Worm (Caenorhabditis elegans) whole organism, L1 larva: ENCODE results near the gene sel-1.

Experiments
- C16A3.4 ChIP-seq: fragments of 150-350 bp; optimal IDR thresholded peaks from 2 replicates; lab custom pipeline; 2014; ENCODE audit warnings: missing biosample characterization, missing genetic modification characterization
- Y116A8C.19 ChIP-seq: sonication (generic microtip); optimal IDR thresholded peaks from 2 replicates; lab custom pipeline; 2016; ENCODE audit warnings: missing compliant biosample characterization, missing genetic modification characterization, borderline replicate concordance
- alr-1 ChIP-seq: fragments of 200-800 bp; sonication (Bioruptor generic); optimal IDR thresholded peaks from 2 replicates; lab custom pipeline; 2018; ENCODE audit warnings: borderline replicate concordance, mild to moderate bottlenecking, missing genetic modification characterization, missing compliant biosample characterization
- ama-1 ChIP-seq: fragments of 150-350 bp; optimal IDR thresholded peaks from 2 replicates; lab custom pipeline; 2014
- ceh-8 ChIP-seq: fragments of 200-800 bp; sonication (Bioruptor generic); optimal IDR thresholded peaks from 2 replicates; lab custom pipeline; 2018; ENCODE audit warnings: mild to moderate bottlenecking, missing genetic modification characterization, moderate library complexity, missing compliant biosample characterization
- ceh-90 ChIP-seq: sonication (generic microtip); optimal IDR thresholded peaks from 2 replicates; lab custom pipeline; 2016; ENCODE audit warnings: missing genetic modification characterization, missing compliant biosample characterization
- dpl-1 ChIP-seq, 3 experiments: fragments of 150-350 bp in 2 of 3; sonication (generic microtip) in 1 of 3; optimal IDR thresholded peaks; 2 replicates each; lab custom pipeline; 2014 to 2017; ENCODE audit warnings: missing biosample characterization in 3 of 3, missing genetic modification characterization in 3 of 3, missing genetic modification reagents in 3 of 3
- efl-1 ChIP-seq, 4 experiments: fragments of 150-350 bp; optimal IDR thresholded peaks in 3 of 4; peaks in 1 of 4; 1 replicate in 1 of 4; 2 replicates in 3 of 4; lab custom pipeline; 2014; ENCODE audit warnings: missing biosample characterization in 2 of 4, missing genetic modification characterization in 2 of 4, missing genetic modification reagents in 2 of 4
- egl-13 ChIP-seq: sonication (generic microtip); optimal IDR thresholded peaks from 2 replicates; lab custom pipeline; 2016; ENCODE audit warnings: missing genotype, missing genetic modification reagents, missing genetic modification characterization, missing compliant biosample characterization
- egl-27 ChIP-seq, 2 experiments: fragments of 150-350 bp in 1 of 2; sonication (generic microtip); optimal IDR thresholded peaks; 3 replicates each; lab custom pipeline; 2017 to 2018; ENCODE audit warnings: missing biosample characterization in 2 of 2, missing genetic modification characterization in 2 of 2, missing genetic modification reagents in 2 of 2
- grh-1 ChIP-seq: fragments of 200-800 bp; sonication (Bioruptor generic); IDR thresholded peaks from 2 replicates; pipeline ENCODE4 v1.3.6; 2022; ENCODE audit warnings: missing genetic modification reagents, missing genetic modification characterization, missing compliant biosample characterization
- hlh-17 ChIP-seq: fragments of 200-800 bp; sonication (Bioruptor generic); optimal IDR thresholded peaks from 2 replicates; lab custom pipeline; 2018; ENCODE audit warnings: missing genetic modification characterization, mild to moderate bottlenecking, missing compliant biosample characterization, moderate library complexity, borderline replicate concordance
- hlh-4 ChIP-seq: sonication (generic microtip); optimal IDR thresholded peaks from 2 replicates; lab custom pipeline; 2016; ENCODE audit warnings: mild to moderate bottlenecking, missing genetic modification characterization, missing compliant biosample characterization
- hpl-2 ChIP-seq: fragments of 150-350 bp; optimal IDR thresholded peaks from 2 replicates; lab custom pipeline; 2014; ENCODE audit warnings: missing biosample characterization, missing genetic modification reagents, missing genetic modification characterization
- isw-1 ChIP-seq: fragments of 200-800 bp; sonication (Bioruptor generic); IDR thresholded peaks from 2 replicates; pipeline ENCODE4 v1.3.6; 2022; ENCODE audit warnings: missing genetic modification characterization, missing compliant biosample characterization
- lin-13 ChIP-seq: fragments of 150-350 bp; optimal IDR thresholded peaks from 2 replicates; lab custom pipeline; 2014; ENCODE audit warnings: missing biosample characterization, missing genetic modification reagents, missing genetic modification characterization
- lin-14 ChIP-seq: fragments of 200-800 bp; sonication (Bioruptor generic); optimal IDR thresholded peaks from 2 replicates; lab custom pipeline; 2018; ENCODE audit warnings: mild to moderate bottlenecking, missing genetic modification characterization, moderate library complexity, missing compliant biosample characterization
- lin-15B ChIP-seq: fragments of 150-350 bp; sonication (generic microtip); optimal IDR thresholded peaks from 3 replicates; lab custom pipeline; 2014; ENCODE audit warnings: missing biosample characterization, missing genetic modification characterization
- lsy-2 ChIP-seq, 2 experiments: fragments of 150-350 bp; optimal IDR thresholded peaks; 2 replicates each; lab custom pipeline; 2014; ENCODE audit warnings: missing biosample characterization in 2 of 2, missing genetic modification characterization in 2 of 2
- nhr-19 ChIP-seq: fragments of 200-800 bp; sonication (Bioruptor generic); conservative IDR thresholded peaks from 2 replicates; pipeline ENCODE4 v1.3.6; 2022; ENCODE audit warnings: missing genetic modification characterization, missing compliant biosample characterization
- nhr-28 ChIP-seq: fragments of 150-350 bp; optimal IDR thresholded peaks from 2 replicates; lab custom pipeline; 2014; ENCODE audit warnings: missing biosample characterization, missing genetic modification characterization
- nhr-47 ChIP-seq: sonication (generic microtip); optimal IDR thresholded peaks from 2 replicates; lab custom pipeline; 2016; ENCODE audit warnings: mild to moderate bottlenecking, missing genetic modification characterization, moderate library complexity, missing compliant biosample characterization
- nhr-71 ChIP-seq: sonication (generic microtip); optimal IDR thresholded peaks from 2 replicates; lab custom pipeline; 2016; ENCODE audit warnings: mild to moderate bottlenecking, missing genetic modification characterization, moderate library complexity, missing compliant biosample characterization
- nhr-77 ChIP-seq: fragments of 150-350 bp; optimal IDR thresholded peaks from 2 replicates; lab custom pipeline; 2014; ENCODE audit warnings: missing biosample characterization, missing genetic modification characterization
- nhr-84 ChIP-seq: sonication (generic microtip); optimal IDR thresholded peaks from 2 replicates; lab custom pipeline; 2017; ENCODE audit warnings: missing biosample characterization, missing genetic modification characterization
- nhr-85 ChIP-seq: sonication (generic microtip); peaks from one replicate; lab custom pipeline; 2016; ENCODE audit warnings: missing genetic modification characterization, inconsistent platforms, missing compliant biosample characterization
- pag-3 ChIP-seq: sonication (generic microtip); optimal IDR thresholded peaks from 2 replicates; lab custom pipeline; 2017; ENCODE audit warnings: missing genetic modification characterization, mild to moderate bottlenecking, missing compliant biosample characterization, antibody characterized with exemption, borderline replicate concordance; ENCODE audit not compliant: insufficient read depth
- pax-3 ChIP-seq: fragments of 200-800 bp; sonication (Bioruptor generic); optimal IDR thresholded peaks from 2 replicates; lab custom pipeline; 2018; ENCODE audit warnings: mild to moderate bottlenecking, missing genetic modification characterization, moderate library complexity, missing compliant biosample characterization
- snu-23 ChIP-seq: sonication (generic microtip); optimal IDR thresholded peaks from 2 replicates; lab custom pipeline; 2016; ENCODE audit warnings: missing genetic modification characterization, missing compliant biosample characterization
- sup-37 ChIP-seq: fragments of 200-800 bp; sonication (Bioruptor generic); optimal IDR thresholded peaks from 2 replicates; lab custom pipeline; 2018; ENCODE audit warnings: mild to moderate bottlenecking, missing genetic modification characterization, missing compliant biosample characterization
- tbx-2 ChIP-seq: sonication (generic microtip); optimal IDR thresholded peaks from 2 replicates; lab custom pipeline; 2016; ENCODE audit warnings: missing genetic modification characterization, missing compliant biosample characterization
- ztf-4 ChIP-seq: fragments of 150-350 bp; optimal IDR thresholded peaks from 2 replicates; lab custom pipeline; 2014; ENCODE audit warnings: missing biosample characterization, missing genetic modification characterization

sel-1 gene

DNA sequence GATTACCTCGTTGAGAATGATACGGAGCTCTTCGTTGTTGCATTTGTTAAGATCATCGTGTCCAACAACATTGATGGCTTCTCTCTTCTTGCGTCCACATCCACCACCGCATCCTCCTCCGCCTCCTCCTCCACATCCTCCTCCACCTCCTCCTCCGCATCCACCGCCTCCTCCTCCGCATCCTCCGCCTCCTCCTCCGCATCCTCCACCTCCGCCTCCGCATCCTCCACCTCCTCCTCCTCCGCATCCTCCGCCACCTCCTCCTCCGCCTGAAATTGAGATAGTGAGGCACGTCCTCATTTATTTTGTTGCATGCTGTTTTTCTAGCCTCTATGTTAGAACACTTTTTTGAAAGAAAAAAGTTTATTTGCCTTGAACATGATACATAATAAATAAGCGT, 15.3 kb downstream of the sel-1 start:
- TF ChIP-seq ceh-8 (GFP tag; lab: Kevin White, UChicago) (peak; percentile 68), hpl-2 (GFP tag; lab: Kevin White, UChicago) (no peak)

DNA sequence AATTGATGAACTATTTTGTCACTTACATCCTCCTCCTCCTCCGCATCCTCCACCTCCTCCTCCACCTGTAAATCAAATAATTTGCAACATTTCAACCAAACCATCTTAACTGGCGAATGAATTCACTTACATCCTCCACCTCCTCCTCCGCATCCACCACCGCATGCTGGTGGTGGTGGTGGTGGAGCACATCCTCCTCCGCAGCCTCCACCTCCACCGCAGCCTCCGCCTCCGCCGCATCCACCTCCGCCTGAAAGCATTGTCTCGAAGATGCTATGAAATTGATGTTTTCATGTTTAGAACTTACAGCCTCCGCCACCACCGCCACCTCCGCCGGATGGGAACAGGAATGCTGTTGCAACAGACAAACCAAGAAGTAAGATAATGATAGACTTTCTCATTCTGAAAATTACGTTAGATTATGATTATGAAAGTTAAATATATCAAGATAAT, 16.0 kb downstream of the sel-1 start, which contains the start of gene grl-23:
grl-23 (minus strand) TSS at position 403 of the 453 bp plus-strand sequence.
- TF ChIP-seq alr-1 (no peak), ama-1 (lab: Kevin White, UChicago) (no peak), tbx-2 (no peak), pag-3 (tag; lab: Kevin White, UChicago) (no peak), sup-37 (GFP tag; lab: Kevin White, UChicago) (no peak), hpl-2 (GFP tag; lab: Kevin White, UChicago) (no peak), nhr-47 (tag; lab: Kevin White, UChicago) (no peak), ztf-4 (tag; lab: Kevin White, UChicago) (no peak), dpl-1 (GFP tag; optimal IDR thresholded peaks at IDR 0.05; lab: Kevin White, UChicago) (no peak), C16A3.4 (no peak), hlh-17 (GFP tag; lab: Kevin White, UChicago) (no peak), isw-1 (GFP tag; lab: Robert Waterston, UW) (no peak), lin-15B (no peak), ceh-90 (tag; lab: Kevin White, UChicago) (no peak), lsy-2 (tag; optimal IDR thresholded peaks at IDR 0.05; lab: Kevin White, UChicago) (no peak)

DNA sequence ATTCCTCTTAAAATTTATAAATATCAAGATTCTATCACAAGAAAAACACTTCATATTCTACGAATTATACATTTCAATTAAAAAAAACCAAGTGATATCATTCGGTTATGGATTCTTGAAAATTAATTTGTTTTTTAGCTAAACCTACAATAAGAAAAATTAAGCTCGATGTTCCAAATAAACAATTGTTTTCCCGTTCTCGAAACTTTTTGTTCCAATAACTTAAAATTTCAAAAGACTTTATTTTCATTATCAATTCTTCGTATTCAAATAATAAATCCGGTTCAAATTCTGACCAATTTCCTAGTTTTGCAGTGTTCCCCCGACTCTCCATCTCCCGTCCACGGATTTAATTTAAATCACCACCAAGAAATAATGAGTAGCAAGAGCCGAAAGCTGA, 18.8 kb downstream of the sel-1 start, which contains the start of gene E02A10.3:
E02A10.3 (plus strand) TSS at position 301 of the 400 bp plus-strand sequence.
- TF ChIP-seq lin-13 (GFP tag; lab: Kevin White, UChicago) (no peak), egl-27 (tag; optimal IDR thresholded peaks at IDR 0.05; lab: Kevin White, UChicago) (no peak), nhr-84 (tag; lab: Kevin White, UChicago) (no peak), egl-13 (tag; lab: Kevin White, UChicago) (no peak), nhr-19 (GFP tag; lab: Robert Waterston, UW) (no peak), efl-1 (optimal IDR thresholded peaks at IDR 0.05; lab: Kevin White, UChicago) (no peak), efl-1 (GFP tag; optimal IDR thresholded peaks at IDR 0.05 in 1 of 2; lab: Kevin White, UChicago) (no peak), pax-3 (tag; lab: Kevin White, UChicago) (no peak), grh-1 (no peak), nhr-77 (tag; lab: Kevin White, UChicago) (no peak), nhr-85 (tag; lab: Kevin White, UChicago) (no peak), nhr-28 (no peak)

DNA sequence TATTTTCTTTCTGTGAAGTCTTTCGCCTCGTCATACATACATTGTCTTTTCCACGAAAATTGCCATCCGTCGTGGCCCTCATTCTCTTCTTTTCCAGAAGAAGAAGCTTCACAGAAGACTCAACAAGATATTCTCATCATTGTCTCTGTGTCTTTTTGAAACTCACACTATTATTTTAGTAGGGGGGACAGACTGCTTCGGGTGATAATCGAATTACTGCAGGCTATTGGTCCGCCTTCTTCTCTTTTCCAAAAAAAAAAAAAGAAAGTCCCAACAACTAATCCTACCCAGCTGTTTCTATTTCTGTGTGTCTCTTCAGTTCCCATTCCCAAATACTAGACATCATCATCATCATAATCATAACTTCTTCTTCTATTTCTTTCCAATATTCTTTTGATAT, 22.9 kb downstream of the sel-1 start:
- TF ChIP-seq efl-1 (optimal IDR thresholded peaks at IDR 0.05; lab: Kevin White, UChicago) (no peak), efl-1 (GFP tag; optimal IDR thresholded peaks at IDR 0.05 in 1 of 2; lab: Kevin White, UChicago) (peak in 1 of 2 experiments; percentile 20), tbx-2 (peak; percentile 25), lin-14 (GFP tag; lab: Kevin White, UChicago) (peak; percentile 52), nhr-71 (tag; lab: Kevin White, UChicago) (peak; percentile 24), lsy-2 (tag; optimal IDR thresholded peaks at IDR 0.05; lab: Kevin White, UChicago) (no peak)

DNA sequence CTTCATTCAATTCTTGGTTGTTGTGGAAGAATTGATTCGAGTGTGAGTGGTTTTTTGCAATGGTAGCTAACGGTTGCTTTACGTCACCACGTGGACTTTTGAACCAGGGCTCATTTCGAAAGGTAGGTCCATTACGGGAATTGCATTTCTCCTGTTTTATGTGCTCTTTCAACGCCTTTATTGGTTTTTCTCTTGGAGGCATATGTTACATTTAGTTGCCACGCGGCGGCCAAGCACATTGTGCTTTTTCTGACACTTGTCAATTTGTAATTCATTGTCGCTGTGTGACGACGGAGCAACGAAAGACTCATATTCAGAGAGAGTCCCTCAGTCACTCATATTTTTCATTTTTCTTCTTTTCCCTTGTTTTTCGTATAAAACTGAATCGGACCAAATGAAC, 24.2 kb downstream of the sel-1 start:
- no peak for TF ChIP-seq snu-23 (GFP tag; lab: Kevin White, UChicago)
- peak; percentile 34 for TF ChIP-seq lin-14 (GFP tag; lab: Kevin White, UChicago)
- peak; percentile 5 for TF ChIP-seq pax-3 (tag; lab: Kevin White, UChicago)
- TF ChIP-seq hlh-4, result no peak
- TF ChIP-seq Y116A8C.19, result no peak
